Fruit fly (Drosophila melanogaster) whole organism, embryonic: ENCODE data around the gene CG32984.
A peak's percentile ranks its signal among the peaks of the same experiment; 100 is the strongest.

ENCODE experiments used
- CG11723 ChIP-seq: fragments of 200-800 bp; sonication (Bioruptor generic); optimal IDR thresholded peaks from 2 replicates; lab custom pipeline; 2017; ENCODE audit warnings: missing biosample characterization, mild to moderate bottlenecking, missing genetic modification characterization
- CG12659 ChIP-seq: fragments of 200-800 bp; sonication (Bioruptor generic); optimal IDR thresholded peaks from 3 replicates; lab custom pipeline; 2017; ENCODE audit warnings: mild to moderate bottlenecking, missing biosample characterization, missing genetic modification reagents, missing genetic modification characterization
- CG13424 ChIP-seq: fragments of 200-800 bp; sonication (Bioruptor generic); optimal IDR thresholded peaks from 2 replicates; lab custom pipeline; 2019; ENCODE audit warnings: missing biosample characterization, mild to moderate bottlenecking, missing genetic modification characterization, moderate library complexity
- CG14441 ChIP-seq: fragments of 200-800 bp; sonication (Bioruptor generic); IDR thresholded peaks from 2 replicates; pipeline ENCODE4 v1.3.6; 2022; ENCODE audit warnings: missing biosample characterization, missing genetic modification characterization
- CG14667 ChIP-seq: fragments of 200-800 bp; sonication (Bioruptor generic); IDR thresholded peaks from 2 replicates; pipeline ENCODE4 v1.3.6; 2022; ENCODE audit warnings: missing biosample characterization, missing genetic modification characterization
- CG14965 ChIP-seq: fragments of 200-800 bp; sonication (Bioruptor generic); optimal IDR thresholded peaks from 2 replicates; lab custom pipeline; 2016; ENCODE audit warnings: missing biosample characterization, missing genetic modification characterization, borderline replicate concordance
- CG15601 ChIP-seq: fragments of 200-800 bp; sonication (Bioruptor generic); optimal IDR thresholded peaks from 3 replicates; lab custom pipeline; 2019; ENCODE audit warnings: missing biosample characterization, mild to moderate bottlenecking, missing genetic modification characterization, moderate library complexity
- CG17359 ChIP-seq: fragments of 200-800 bp; sonication (Bioruptor generic); optimal IDR thresholded peaks from 3 replicates; lab custom pipeline; 2018; ENCODE audit warnings: missing biosample characterization, mild to moderate bottlenecking, missing genetic modification characterization, moderate library complexity
- CG17912 ChIP-seq: fragments of 200-800 bp; sonication (Bioruptor generic); optimal IDR thresholded peaks from 2 replicates; lab custom pipeline; 2018; ENCODE audit warnings: missing biosample characterization, mild to moderate bottlenecking, missing genetic modification characterization
- CG32532 ChIP-seq: fragments of 200-800 bp; sonication (Bioruptor generic); IDR thresholded peaks from 2 replicates; pipeline ENCODE4 v1.3.6; 2022; ENCODE audit warnings: missing biosample characterization, missing genetic modification characterization
- CG33213 ChIP-seq: fragments of 200-800 bp; sonication (Bioruptor generic); optimal IDR thresholded peaks from 3 replicates; lab custom pipeline; 2016; ENCODE audit warnings: missing biosample characterization, missing genetic modification characterization
- CG33557 ChIP-seq: fragments of 200-800 bp; sonication (Bioruptor generic); optimal IDR thresholded peaks from 2 replicates; lab custom pipeline; 2019; ENCODE audit warnings: missing biosample characterization, mild to moderate bottlenecking, missing genetic modification characterization, moderate library complexity
- CG3838 ChIP-seq: fragments of 200-800 bp; sonication (Bioruptor generic); optimal IDR thresholded peaks from 3 replicates; lab custom pipeline; 2016; ENCODE audit warnings: missing biosample characterization, missing genetic modification characterization
- CG43689 ChIP-seq: fragments of 200-800 bp; sonication (Bioruptor generic); IDR thresholded peaks from 2 replicates; pipeline ENCODE4 v1.3.6; 2022; ENCODE audit warnings: missing biosample characterization, missing genetic modification characterization
- CG7839 ChIP-seq: fragments of 200-800 bp; sonication (Bioruptor generic); optimal IDR thresholded peaks from 3 replicates; lab custom pipeline; 2018; ENCODE audit warnings: missing biosample characterization, mild to moderate bottlenecking, missing genetic modification characterization, moderate library complexity
- CG8944 ChIP-seq: fragments of 200-800 bp; sonication (Bioruptor generic); optimal IDR thresholded peaks from 3 replicates; lab custom pipeline; 2016; ENCODE audit warnings: missing biosample characterization, missing genetic modification characterization
- CG9817 ChIP-seq: fragments of 200-800 bp; sonication (Bioruptor generic); optimal IDR thresholded peaks from 2 replicates; lab custom pipeline; 2018; ENCODE audit warnings: missing biosample characterization, mild to moderate bottlenecking, missing genetic modification characterization, moderate library complexity
- CG9932 ChIP-seq: fragments of 200-800 bp; sonication (Bioruptor generic); IDR thresholded peaks from 2 replicates; pipeline ENCODE4 v1.3.6; 2022; ENCODE audit warnings: missing biosample characterization, missing genetic modification characterization
- CkIIα-i1 ChIP-seq: fragments of 200-800 bp; sonication (Bioruptor generic); IDR thresholded peaks from 2 replicates; pipeline ENCODE4 v1.3.6; 2022; ENCODE audit warnings: missing biosample characterization, missing genetic modification characterization
- CoRest ChIP-seq: fragments of 200-800 bp; sonication (Bioruptor generic); optimal IDR thresholded peaks from 3 replicates; lab custom pipeline; 2018; ENCODE audit warnings: missing biosample characterization, mild to moderate bottlenecking, missing genetic modification characterization, moderate library complexity
- D19B ChIP-seq: fragments of 200-800 bp; sonication (Bioruptor generic); optimal IDR thresholded peaks from 2 replicates; lab custom pipeline; 2017; ENCODE audit warnings: missing biosample characterization, mild to moderate bottlenecking, missing genetic modification characterization
- Dbx ChIP-seq: fragments of 200-800 bp; sonication (Bioruptor generic); IDR thresholded peaks from 3 replicates; pipeline ENCODE4 v1.3.6; 2022; ENCODE audit warnings: missing biosample characterization, missing genetic modification characterization
- Dfd ChIP-seq, 2 experiments: fragments of >200 bp; optimal IDR thresholded peaks; 2 replicates each; lab custom pipeline; 2017; ENCODE audit warnings: missing biosample characterization in 2 of 2, missing genetic modification characterization in 2 of 2
- Dll ChIP-seq: fragments of 200-800 bp; sonication (Bioruptor generic); IDR thresholded peaks from 4 replicates; pipeline ENCODE4 v1.3.6; 2022; ENCODE audit warnings: missing biosample characterization, missing genetic modification characterization; ENCODE audit not compliant: partially characterized antibody
- Doc2 ChIP-seq: fragments of 200-800 bp; sonication (Bioruptor generic); IDR thresholded peaks from 2 replicates; pipeline ENCODE4 v1.3.6; 2022; ENCODE audit warnings: missing biosample characterization, missing genetic modification characterization
- Drgx ChIP-seq: fragments of 200-800 bp; sonication (Bioruptor generic); IDR thresholded peaks from 2 replicates; pipeline ENCODE4 v1.3.6; 2022; ENCODE audit warnings: missing biosample characterization, missing genetic modification characterization
- Gug ChIP-seq: fragments of 200-800 bp; sonication (Bioruptor generic); IDR thresholded peaks from 4 replicates; pipeline ENCODE4 v1.3.6; 2022; ENCODE audit warnings: missing biosample characterization, missing genetic modification characterization
- HLH4C ChIP-seq: fragments of 200-800 bp; sonication (Bioruptor generic); IDR thresholded peaks from 3 replicates; pipeline ENCODE4 v1.3.6; 2022; ENCODE audit warnings: missing biosample characterization, missing genetic modification characterization; ENCODE audit not compliant: partially characterized antibody
- HLH54F ChIP-seq: fragments of 200-800 bp; sonication (Bioruptor generic); optimal IDR thresholded peaks from 3 replicates; lab custom pipeline; 2016; ENCODE audit warnings: missing biosample characterization, missing genetic modification characterization
- Hmr ChIP-seq: fragments of 200-800 bp; sonication (Bioruptor generic); optimal IDR thresholded peaks from 3 replicates; lab custom pipeline; 2017; ENCODE audit warnings: mild to moderate bottlenecking, missing biosample characterization, missing genetic modification reagents, missing genetic modification characterization
- Hsf ChIP-seq: fragments of 200-800 bp; sonication (Bioruptor generic); optimal IDR thresholded peaks from 3 replicates; lab custom pipeline; 2016; ENCODE audit warnings: missing biosample characterization, missing genetic modification characterization
- Lpt ChIP-seq: fragments of >200 bp; optimal IDR thresholded peaks from 2 replicates; lab custom pipeline; 2018; ENCODE audit warnings: missing biosample characterization, missing genetic modification characterization
- Mrtf ChIP-seq: fragments of 200-800 bp; sonication (Bioruptor generic); IDR thresholded peaks from 3 replicates; pipeline ENCODE4 v1.3.6; 2022; ENCODE audit warnings: missing biosample characterization, missing genetic modification characterization
- Neu2 ChIP-seq: fragments of 200-800 bp; sonication (Bioruptor generic); optimal IDR thresholded peaks from 3 replicates; lab custom pipeline; 2016; ENCODE audit warnings: missing biosample characterization, missing genetic modification characterization, borderline replicate concordance
- Ptx1 ChIP-seq: fragments of 200-800 bp; sonication (Bioruptor generic); IDR thresholded peaks from 2 replicates; pipeline ENCODE4 v1.3.6; 2022; ENCODE audit warnings: missing biosample characterization, missing genetic modification characterization
- Rx ChIP-seq: fragments of 200-800 bp; sonication (Bioruptor generic); IDR thresholded peaks from 2 replicates; pipeline ENCODE4 v1.3.6; 2022; ENCODE audit warnings: missing biosample characterization, missing genetic modification characterization
- Sox102F ChIP-seq: fragments of 200-800 bp; sonication (Bioruptor generic); optimal IDR thresholded peaks from 2 replicates; lab custom pipeline; 2018; ENCODE audit warnings: missing biosample characterization, mild to moderate bottlenecking, missing genetic modification characterization, moderate library complexity
- abd-A ChIP-seq: fragments of 200-800 bp; sonication (Bioruptor generic); optimal IDR thresholded peaks from 3 replicates; lab custom pipeline; 2019; ENCODE audit warnings: missing biosample characterization, mild to moderate bottlenecking, missing genetic modification characterization, moderate library complexity
- bab2 ChIP-seq: fragments of 200-800 bp; sonication (Bioruptor generic); optimal IDR thresholded peaks from 2 replicates; lab custom pipeline; 2016; ENCODE audit warnings: missing biosample characterization, missing genetic modification characterization
- bbx ChIP-seq: fragments of 200-800 bp; sonication (Bioruptor generic); IDR thresholded peaks from 2 replicates; pipeline ENCODE4 v1.3.6; 2022; ENCODE audit warnings: missing biosample characterization, missing genetic modification characterization; ENCODE audit not compliant: partially characterized antibody
- bsh ChIP-seq, 2 experiments: fragments of 200-800 bp; sonication (Bioruptor generic); optimal IDR thresholded peaks; 2 replicates each; lab custom pipeline; 2017 to 2018; ENCODE audit warnings: mild to moderate bottlenecking in 2 of 2, missing biosample characterization in 2 of 2, missing genetic modification characterization in 2 of 2, moderate library complexity in 1 of 2
- ci ChIP-seq: fragments of 200-800 bp; sonication (Bioruptor generic); IDR thresholded peaks from 3 replicates; pipeline ENCODE4 v1.3.6; 2022; ENCODE audit warnings: missing biosample characterization, missing genetic modification characterization
- crp ChIP-seq, 2 experiments: fragments of 200-800 bp; sonication (Bioruptor generic); optimal IDR thresholded peaks; 2 replicates in 1 of 2; 3 replicates in 1 of 2; lab custom pipeline; 2017; ENCODE audit warnings: missing biosample characterization in 2 of 2, missing genetic modification characterization in 2 of 2, mild to moderate bottlenecking in 1 of 2, moderate library complexity in 1 of 2
- cwo ChIP-seq: fragments of 200-800 bp; sonication (Bioruptor generic); optimal IDR thresholded peaks from 3 replicates; lab custom pipeline; 2017; ENCODE audit warnings: missing biosample characterization, missing genetic modification characterization, mild to moderate bottlenecking, moderate library complexity, missing genetic modification reagents
- exex ChIP-seq: fragments of 200-800 bp; sonication (Bioruptor generic); optimal IDR thresholded peaks from 4 replicates; lab custom pipeline; 2018; ENCODE audit warnings: missing biosample characterization, mild to moderate bottlenecking, missing genetic modification characterization, moderate library complexity
- fd64A ChIP-seq: fragments of 200-800 bp; sonication (Bioruptor generic); optimal IDR thresholded peaks from 3 replicates; lab custom pipeline; 2018; ENCODE audit warnings: missing biosample characterization, mild to moderate bottlenecking, missing genetic modification characterization
- hb ChIP-seq: fragments of 200-800 bp; sonication (Bioruptor generic); IDR thresholded peaks from 3 replicates; pipeline ENCODE4 v1.3.6; 2022; ENCODE audit warnings: missing biosample characterization, missing genetic modification characterization; ENCODE audit not compliant: partially characterized antibody
- jing ChIP-seq: fragments of 200-800 bp; sonication (Bioruptor generic); optimal IDR thresholded peaks from 2 replicates; lab custom pipeline; 2018; ENCODE audit warnings: missing biosample characterization, mild to moderate bottlenecking, missing genetic modification characterization
- tap ChIP-seq: fragments of 200-800 bp; optimal IDR thresholded peaks from 3 replicates; lab custom pipeline; 2019; ENCODE audit warnings: missing biosample characterization, mild to moderate bottlenecking, missing genetic modification characterization, moderate library complexity
- usp ChIP-seq: fragments of >200 bp; optimal IDR thresholded peaks from 2 replicates; lab custom pipeline; 2017; ENCODE audit warnings: missing biosample characterization, missing genetic modification characterization
- wdn ChIP-seq: fragments of 200-800 bp; sonication (Bioruptor generic); IDR thresholded peaks from 2 replicates; pipeline ENCODE4 v1.3.6; 2022; ENCODE audit warnings: missing biosample characterization, missing genetic modification characterization

Gene CG32984

DNA sequence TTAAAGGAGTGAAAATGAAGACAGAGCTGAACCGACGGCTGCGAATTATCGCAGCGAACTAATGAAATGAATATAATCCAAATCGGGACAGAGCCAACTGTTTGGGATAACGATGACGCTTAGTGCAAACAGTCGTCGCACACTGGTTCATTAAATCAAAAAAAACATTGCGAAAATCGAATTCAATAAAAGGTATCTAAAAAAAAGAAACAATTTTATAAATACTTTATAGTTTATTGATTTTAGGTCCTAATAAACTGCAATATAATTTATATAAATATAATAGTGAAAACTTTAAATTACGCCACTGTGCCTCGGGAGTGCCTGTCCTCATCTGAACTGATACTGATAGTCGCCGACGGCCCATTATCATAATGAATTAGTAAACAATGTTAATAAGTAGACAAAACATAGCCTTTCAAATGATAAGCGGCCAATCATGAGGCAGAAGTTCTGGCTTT is 5.7 kb upstream of the CG32984 start, which contains the start of gene CG31886 (continued):
- TF ChIP-seq Lpt (GFP tag; lab: Kevin White, UChicago) (no peak), tap (no peak), Gug (GFP tag; lab: Robert Waterston, UW) (no peak), CG9932 (no peak), cwo (GFP tag; lab: Kevin White, UChicago) (no peak), hb (GFP tag; lab: Robert Waterston, UW) (no peak), Dll (GFP tag; lab: Robert Waterston, UW) (no peak), bab2 (no peak), fd64A (GFP tag; lab: Kevin White, UChicago) (no peak), CG32532 (GFP tag; lab: Robert Waterston, UW) (peak; percentile 43; the same call in 1 of the 2 replicates), Sox102F (GFP tag; lab: Kevin White, UChicago) (no peak), CG11723 (no peak), CoRest (no peak), Rx (GFP tag; lab: Robert Waterston, UW) (no peak), jing (GFP tag; lab: Kevin White, UChicago) (no peak), bbx (no peak), D19B (GFP tag; lab: Kevin White, UChicago) (no peak), CG14965 (GFP tag; lab: Kevin White, UChicago) (no peak), Ptx1 (no peak), CG15601 (peak; percentile 8), Dfd (GFP tag; optimal IDR thresholded peaks at IDR 0.05; lab: Kevin White, UChicago) (no peak), CG33213 (no peak), HLH54F (GFP tag; lab: Kevin White, UChicago) (no peak), CkIIα-i1 (GFP tag; lab: Robert Waterston, UW) (no peak), CG9817 (tag; lab: Kevin White, UChicago) (no peak), exex (tag; lab: Kevin White, UChicago) (peak; percentile 34), CG12659 (GFP tag; lab: Kevin White, UChicago) (no peak), Dbx (no peak), CG13424 (no peak), CG3838 (GFP tag; lab: Kevin White, UChicago) (no peak), Hsf (no peak), Neu2 (GFP tag; lab: Kevin White, UChicago) (no peak), crp (GFP tag; optimal IDR thresholded peaks at IDR 0.05; lab: Kevin White, UChicago) (no peak), ci (GFP tag; lab: Robert Waterston, UW) (no peak), Hmr (GFP tag; lab: Kevin White, UChicago) (peak; percentile 13), wdn (no peak), CG17912 (GFP tag; lab: Kevin White, UChicago) (no peak), CG14667 (GFP tag; lab: Robert Waterston, UW) (no peak), bsh (GFP tag; optimal IDR thresholded peaks at IDR 0.05; lab: Kevin White, UChicago) (no peak), CG7839 (tag; lab: Kevin White, UChicago) (no peak), CG14441 (GFP tag; lab: Robert Waterston, UW) (peak; percentile 32; the same call in 1 of the 2 replicates), usp (GFP tag; lab: Kevin White, UChicago) (no peak), CG8944 (GFP tag; lab: Kevin White, UChicago) (no peak), Mrtf (GFP tag; lab: Robert Waterston, UW) (no peak), abd-A (tag; lab: Kevin White, UChicago) (no peak), CG17359 (no peak), Doc2 (GFP tag; lab: Robert Waterston, UW) (no peak), CG33557 (GFP tag; lab: Kevin White, UChicago) (no peak), CG43689 (GFP tag; lab: Robert Waterston, UW) (no peak), HLH4C (GFP tag; lab: Robert Waterston, UW) (no peak), Drgx (GFP tag; lab: Robert Waterston, UW) (peak; percentile 84)
